Worm (Caenorhabditis elegans): ENCODE data around the gene spe-26.

- no peak for TF ChIP-seq pha-4 (GFP tag; IDR thresholded peaks at IDR 0.05)
- peak; percentile 56 for TF ChIP-seq pha-4 (tag; optimal IDR thresholded peaks at IDR 0.05)
- no peak for TF ChIP-seq nhr-11 (tag; optimal IDR thresholded peaks at IDR 0.05)
- no peak for TF ChIP-seq ceh-28 (tag; optimal IDR thresholded peaks at IDR 0.05)
- TF ChIP-seq hlh-11 (tag; optimal IDR thresholded peaks at IDR 0.05) = no peak
- TF ChIP-seq ceh-82 (tag; optimal IDR thresholded peaks at IDR 0.05) = no peak
- TF ChIP-seq set-16 (GFP tag; IDR thresholded peaks at IDR 0.05) = no peak
- TF ChIP-seq ama-1 (optimal IDR thresholded peaks at IDR 0.05) = no peak
These were observed 46.2 kb downstream of the spe-26 start for ce11 chrIV:10345486-10345885.

Measured in whole organism, L4 larva.